Fruit fly (Drosophila melanogaster): ENCODE measurements around the gene Trissin.

DNA sequence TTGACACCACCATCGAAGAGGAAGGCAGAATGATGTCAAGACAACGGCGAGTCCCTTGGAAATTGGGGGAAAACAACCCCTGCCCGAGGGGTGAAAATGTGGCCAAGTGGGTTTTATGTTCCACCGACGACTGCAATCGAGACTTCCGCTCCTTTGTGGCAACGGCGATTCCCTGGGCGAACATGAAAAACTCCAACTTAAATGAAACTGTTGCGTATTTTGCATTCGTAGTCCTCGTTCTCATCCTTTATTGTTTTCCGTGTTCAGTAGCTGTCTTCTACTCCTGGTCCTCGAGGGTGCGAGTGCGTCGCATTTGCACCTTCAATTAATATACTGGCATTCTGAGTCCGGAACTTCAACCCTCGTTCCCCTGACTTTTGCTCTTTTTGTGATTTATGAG, 27.1 kb upstream of the Trissin start:
- TF ChIP-seq CG2120 (GFP tag; optimal IDR thresholded peaks at IDR 0.05) (no peak), CG10147 (GFP tag; optimal IDR thresholded peaks at IDR 0.05) (no peak), Mes4 (GFP tag; optimal IDR thresholded peaks at IDR 0.05) (no peak), cwo (GFP tag; optimal IDR thresholded peaks at IDR 0.05) (no peak), NC2α (GFP tag; optimal IDR thresholded peaks at IDR 0.05) (no peak), CG4360 (GFP tag; IDR thresholded peaks at IDR 0.05) (no peak), Mad (GFP tag; optimal IDR thresholded peaks at IDR 0.05) (no peak), Lim3 (GFP tag; IDR thresholded peaks at IDR 0.05) (no peak), Awh (GFP tag; IDR thresholded peaks at IDR 0.05) (no peak), ems (GFP tag; optimal IDR thresholded peaks at IDR 0.05) (no peak)
